Fruit fly (Drosophila melanogaster): ENCODE measurements around the gene PolA1.

- TF ChIP-seq pan (optimal IDR thresholded peaks at IDR 0.05) (no peak), CG8478 (optimal IDR thresholded peaks at IDR 0.05) (no peak)
Measured at dm6 chr3R:21704439-21704838, 32.9 kb upstream of the PolA1 start.

Measured in whole organism.